Worm (Caenorhabditis elegans) whole organism, midembryonic: ENCODE results near the gene clpr-2.

ENCODE experiments used
- cog-1 ChIP-seq: sonication (generic microtip); optimal IDR thresholded peaks from 2 replicates; lab custom pipeline; 2016; ENCODE audit warnings: missing genetic modification characterization, missing compliant biosample characterization
- klf-2 ChIP-seq: fragments of 200-800 bp; sonication (Bioruptor generic); conservative IDR thresholded peaks from 2 replicates; pipeline ENCODE4 v1.3.6; 2022; ENCODE audit warnings: missing genetic modification reagents, missing genetic modification characterization, missing compliant biosample characterization
- med-1 ChIP-seq: sonication (generic microtip); optimal IDR thresholded peaks from 2 replicates; lab custom pipeline; 2017; ENCODE audit warnings: missing genetic modification characterization, mild to moderate bottlenecking, missing compliant biosample characterization, antibody characterized with exemption, missing genetic modification reagents; ENCODE audit not compliant: insufficient read depth
- tab-1 ChIP-seq: fragments of 200-800 bp; sonication (Bioruptor generic); IDR thresholded peaks from 2 replicates; pipeline ENCODE4 v1.3.6; 2022; ENCODE audit warnings: missing genetic modification characterization, missing compliant biosample characterization
- ztf-23 ChIP-seq: fragments of 200-800 bp; sonication (Bioruptor generic); IDR thresholded peaks from 2 replicates; pipeline ENCODE4 v1.3.6; 2022; ENCODE audit warnings: missing genetic modification reagents, missing genetic modification characterization, missing compliant biosample characterization
- ztf-29 ChIP-seq: fragments of 200-800 bp; sonication (Bioruptor generic); IDR thresholded peaks from 2 replicates; pipeline ENCODE4 v1.3.6; 2022; ENCODE audit warnings: missing genetic modification reagents, missing genetic modification characterization, missing compliant biosample characterization

DNA sequence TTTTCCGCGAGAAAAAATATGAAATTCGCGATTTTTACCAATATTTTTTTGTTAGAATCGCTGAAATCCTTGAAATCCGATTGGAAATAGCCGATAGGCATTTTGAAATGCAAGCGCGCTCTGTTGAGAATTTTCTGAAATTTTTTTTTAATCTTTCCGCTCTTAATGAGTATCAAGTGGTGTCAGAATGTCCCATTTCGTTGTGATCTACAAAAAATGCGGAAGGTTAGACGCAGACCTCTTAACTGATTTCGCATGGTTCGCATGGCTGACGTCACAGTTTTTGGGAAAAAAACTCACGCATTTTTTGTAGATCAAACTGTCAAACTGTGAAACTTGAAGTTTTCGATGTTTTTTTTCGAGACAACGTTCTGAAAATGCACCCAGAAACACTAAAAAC, 13.1 kb downstream of the clpr-2 start, which contains the start of gene srw-66:
- TF ChIP-seq klf-2 (GFP tag; lab: Robert Waterston, UW) (no peak), tab-1 (no peak), ztf-29 (GFP tag; lab: Robert Waterston, UW) (no peak), med-1 (GFP tag; lab: Kevin White, UChicago) (no peak), ztf-23 (no peak), cog-1 (no peak)
